Worm (Caenorhabditis elegans) whole organism, early embryonic: ENCODE measurements around the gene wdr-5.3.

Source experiments
- B0310.2 ChIP-seq: sonication (generic microtip); optimal IDR thresholded peaks from 2 replicates; lab custom pipeline; 2016; ENCODE audit warnings: mild to moderate bottlenecking, missing genetic modification characterization, missing compliant biosample characterization
- F13C5.2 ChIP-seq: sonication (generic microtip); optimal IDR thresholded peaks from 2 replicates; lab custom pipeline; 2017; ENCODE audit warnings: mild to moderate bottlenecking, missing genetic modification characterization, inconsistent platforms, missing compliant biosample characterization
- aly-1 ChIP-seq: sonication (generic microtip); optimal IDR thresholded peaks from 2 replicates; lab custom pipeline; 2016; ENCODE audit warnings: missing genetic modification characterization, missing compliant biosample characterization
- ama-1 ChIP-seq: fragments of 150-350 bp; optimal IDR thresholded peaks from 2 replicates; lab custom pipeline; 2014
- ceh-13 ChIP-seq: fragments of 200-800 bp; sonication (Bioruptor generic); optimal IDR thresholded peaks from 2 replicates; lab custom pipeline; 2018; ENCODE audit warnings: mild to moderate bottlenecking, missing genetic modification characterization, missing compliant biosample characterization
- ceh-36 ChIP-seq: sonication (generic microtip); optimal IDR thresholded peaks from 2 replicates; lab custom pipeline; 2016; ENCODE audit warnings: missing genetic modification characterization, inconsistent platforms, missing compliant biosample characterization
- ets-7 ChIP-seq: sonication (generic microtip); optimal IDR thresholded peaks from 2 replicates; lab custom pipeline; 2016; ENCODE audit warnings: missing genotype, missing genetic modification characterization, missing compliant biosample characterization
- flt-1 ChIP-seq: fragments of 200-800 bp; sonication (Bioruptor generic); IDR thresholded peaks from 2 replicates; pipeline ENCODE4 v1.3.6; 2022; ENCODE audit warnings: missing genetic modification characterization, missing compliant biosample characterization
- hmbx-1 ChIP-seq: sonication (generic microtip); optimal IDR thresholded peaks from 2 replicates; lab custom pipeline; 2016; ENCODE audit warnings: mild to moderate bottlenecking, missing genetic modification characterization, missing compliant biosample characterization
- hmg-4 ChIP-seq: fragments of 200-800 bp; sonication (Bioruptor generic); optimal IDR thresholded peaks from 2 replicates; lab custom pipeline; 2018; ENCODE audit warnings: mild to moderate bottlenecking, missing genetic modification characterization, missing compliant biosample characterization
- hnd-1 ChIP-seq: sonication (generic microtip); optimal IDR thresholded peaks from 2 replicates; lab custom pipeline; 2016; ENCODE audit warnings: missing genetic modification characterization, missing compliant biosample characterization
- pes-1 ChIP-seq: fragments of 200-800 bp; sonication (Bioruptor generic); IDR thresholded peaks from 2 replicates; pipeline ENCODE4 v1.3.6; 2022; ENCODE audit warnings: missing genetic modification reagents, missing genetic modification characterization, missing compliant biosample characterization
- scrt-1 ChIP-seq: fragments of 200-800 bp; sonication (Bioruptor generic); IDR thresholded peaks from 2 replicates; pipeline ENCODE4 v1.3.6; 2022; ENCODE audit warnings: missing genetic modification characterization, missing compliant biosample characterization
- sea-1 ChIP-seq: fragments of 200-800 bp; sonication (Bioruptor generic); conservative IDR thresholded peaks from 2 replicates; pipeline ENCODE4 v1.3.6; 2022; ENCODE audit warnings: missing genetic modification characterization, missing compliant biosample characterization
- tbx-11 ChIP-seq: fragments of 200-800 bp; sonication (Bioruptor generic); IDR thresholded peaks from 2 replicates; pipeline ENCODE4 v1.3.6; 2022; ENCODE audit warnings: missing genetic modification characterization, missing compliant biosample characterization
- tbx-37 ChIP-seq: fragments of 200-800 bp; sonication (Bioruptor generic); conservative IDR thresholded peaks from 2 replicates; pipeline ENCODE4 v1.3.6; 2022; ENCODE audit warnings: missing genetic modification reagents, missing genetic modification characterization, missing compliant biosample characterization
- tra-4 ChIP-seq: sonication (generic microtip); optimal IDR thresholded peaks from 2 replicates; lab custom pipeline; 2017; ENCODE audit warnings: missing genetic modification characterization, missing compliant biosample characterization

The wdr-5.3 gene

DNA sequence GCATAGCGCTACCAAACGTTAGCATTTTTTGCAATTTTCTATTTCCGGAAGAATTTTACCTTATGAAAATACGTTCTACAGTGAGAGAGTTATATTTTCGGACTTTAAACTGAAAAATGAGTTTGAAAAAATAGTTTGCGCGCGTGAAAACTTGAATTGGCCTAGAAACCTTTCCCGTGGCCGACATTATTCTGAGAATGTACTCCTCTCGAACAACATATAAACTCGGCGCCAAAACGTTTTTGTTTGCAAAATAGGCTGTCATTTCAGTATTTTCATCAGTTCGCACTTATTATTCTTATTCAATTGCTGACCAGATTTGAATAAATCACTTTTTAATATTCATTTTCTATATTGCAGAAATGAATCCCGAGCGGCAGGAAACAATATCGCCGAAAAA is at the start of gene wdr-5.3, which contains the start of gene mre-11:
TSS of gene wdr-5.3 (plus strand) at position 361 of the 400 bp plus-strand sequence.
TSS of gene mre-11 (minus strand) at position 113 of the 400 bp plus-strand sequence.
- TF ChIP-seq F13C5.2 (no peak), tbx-37 (GFP tag; lab: Robert Waterston, UW) (peak; percentile 27; the same call in 1 of the 2 replicates)

DNA sequence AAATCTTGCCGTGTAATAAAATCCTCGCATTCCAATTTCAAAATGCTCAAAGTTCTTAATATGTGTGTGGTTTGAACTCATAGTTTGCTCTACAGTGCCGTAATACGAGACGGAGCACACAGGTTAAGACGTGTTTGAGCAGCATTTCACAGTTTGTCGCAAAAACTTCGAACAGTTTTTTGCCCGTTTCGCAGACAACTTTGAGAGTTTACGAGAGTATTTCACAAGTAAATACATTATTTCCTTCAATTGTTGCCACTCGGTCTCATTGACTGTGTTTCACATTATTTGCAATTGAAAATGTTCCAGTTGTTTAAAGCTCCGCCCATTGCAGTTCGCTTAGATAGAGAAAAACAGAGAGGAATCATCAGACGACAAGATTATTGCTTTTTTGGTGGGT is 49.3 kb upstream of the wdr-5.3 start, which contains the start of gene F29F11.20:
TSS of gene F29F11.20 (plus strand) at position 301 of the 400 bp plus-strand sequence.
- TF ChIP-seq B0310.2 (tag; lab: Kevin White, UChicago) (no peak), ama-1 (lab: Kevin White, UChicago) (no peak), ceh-36 (no peak), tbx-37 (GFP tag; lab: Robert Waterston, UW) (no peak), hmg-4 (GFP tag; lab: Kevin White, UChicago) (no peak), ceh-13 (GFP tag; lab: Kevin White, UChicago) (no peak), tbx-11 (GFP tag; lab: Robert Waterston, UW) (no peak), aly-1 (tag; lab: Kevin White, UChicago) (no peak)

DNA sequence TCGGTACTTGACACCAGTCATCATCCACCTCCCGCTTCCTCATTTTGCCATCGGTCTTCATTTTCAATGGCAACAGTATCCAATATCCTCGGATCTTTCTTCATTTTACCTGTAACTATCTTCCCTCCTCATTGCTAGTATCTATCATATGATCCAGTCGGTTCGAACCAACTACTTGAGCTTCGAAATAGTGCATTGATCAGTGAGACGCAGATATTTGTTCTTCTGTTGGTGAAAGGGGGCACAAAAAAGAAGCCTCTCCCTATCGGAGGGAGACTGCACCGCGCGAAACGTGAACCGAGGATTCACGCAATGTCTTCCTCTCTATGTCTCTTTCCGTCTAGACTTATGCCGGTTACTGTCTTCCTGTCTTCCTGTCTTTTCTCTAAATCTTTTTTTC is 45.6 kb upstream of the wdr-5.3 start:
- no peak for TF ChIP-seq tra-4 (tag; lab: Kevin White, UChicago)
- no peak for TF ChIP-seq hnd-1 (tag; lab: Kevin White, UChicago)
- TF ChIP-seq sea-1, result no peak
- no peak for TF ChIP-seq ama-1 (lab: Kevin White, UChicago)
- no peak for TF ChIP-seq tbx-37 (GFP tag; lab: Robert Waterston, UW)
- TF ChIP-seq flt-1 (GFP tag; lab: Robert Waterston, UW), result no peak
- TF ChIP-seq tbx-11 (GFP tag; lab: Robert Waterston, UW), result no peak
- no peak for TF ChIP-seq ceh-13 (GFP tag; lab: Kevin White, UChicago)
- TF ChIP-seq ceh-36, result no peak
- no peak for TF ChIP-seq hmg-4 (GFP tag; lab: Kevin White, UChicago)
- TF ChIP-seq scrt-1, result no peak
- TF ChIP-seq hmbx-1 (tag; lab: Kevin White, UChicago), result no peak
- TF ChIP-seq ets-7, result no peak
- TF ChIP-seq B0310.2 (tag; lab: Kevin White, UChicago), result no peak
- no peak for TF ChIP-seq pes-1
- TF ChIP-seq F13C5.2, result no peak
- no peak for TF ChIP-seq aly-1 (tag; lab: Kevin White, UChicago)

DNA sequence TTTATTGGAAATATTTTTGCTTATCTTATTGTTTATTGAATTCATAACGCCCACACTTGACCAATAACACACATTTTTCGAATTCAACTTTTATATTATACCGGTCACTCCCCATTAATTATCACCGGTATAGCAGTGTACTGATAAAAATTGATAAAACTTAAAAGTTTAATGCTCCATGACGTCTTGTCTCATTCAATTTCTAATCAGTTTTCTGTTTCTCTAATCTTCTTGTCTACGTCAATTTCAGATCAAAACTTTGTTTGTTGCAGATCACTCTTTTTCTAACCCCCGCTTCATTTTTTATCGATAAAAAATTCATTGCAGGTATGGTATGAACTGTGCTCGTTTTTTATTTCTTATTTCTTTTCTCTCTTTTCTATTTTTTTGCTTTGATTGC is 43.2 kb upstream of the wdr-5.3 start:
- TF ChIP-seq hmg-4 (GFP tag; lab: Kevin White, UChicago) (no peak), B0310.2 (tag; lab: Kevin White, UChicago) (no peak), hnd-1 (tag; lab: Kevin White, UChicago) (no peak), F13C5.2 (no peak), ceh-13 (GFP tag; lab: Kevin White, UChicago) (no peak)

DNA sequence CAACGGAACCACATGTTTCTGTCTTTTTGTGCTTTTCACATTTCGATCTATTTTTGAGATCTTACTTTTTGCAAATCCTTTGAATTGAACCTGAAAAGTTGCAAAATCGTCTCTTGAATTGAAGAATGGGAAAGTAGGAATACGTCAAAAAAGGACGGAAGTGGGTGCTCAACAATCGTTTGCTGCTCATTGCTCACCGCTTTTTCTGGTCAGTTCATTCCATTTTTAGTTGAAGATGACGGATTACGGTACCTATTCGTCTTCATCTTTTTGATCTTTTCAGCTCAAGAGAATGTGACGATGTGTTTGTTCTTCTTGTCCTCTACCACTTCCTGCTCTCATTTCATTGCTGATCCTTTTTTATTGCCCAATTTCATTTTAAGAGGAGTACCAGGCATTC is 41.7 kb upstream of the wdr-5.3 start, which contains the start of gene C05A2.4:
TSS of gene C05A2.4 (plus strand) at position 301 of the 400 bp plus-strand sequence.
- TF ChIP-seq B0310.2 (tag; lab: Kevin White, UChicago), result no peak

DNA sequence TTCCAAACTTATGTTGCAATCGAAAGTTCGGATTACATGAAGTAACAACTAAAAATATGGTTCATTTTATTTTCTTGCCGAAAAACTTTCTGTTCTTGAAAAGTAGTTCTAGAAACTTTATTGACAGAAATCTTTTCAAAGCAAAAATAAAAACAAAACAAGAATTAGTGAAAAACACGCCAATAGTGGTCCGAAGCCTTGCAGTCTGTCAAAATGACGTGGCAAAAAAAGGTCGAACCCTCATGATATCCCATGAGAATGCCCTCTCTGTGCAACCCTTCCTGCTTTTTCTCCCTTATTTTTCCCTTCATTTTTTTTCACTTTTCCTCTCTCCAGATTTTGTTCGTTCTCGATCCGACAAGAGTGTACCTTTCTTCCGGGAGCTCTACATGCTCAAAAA is 37.8 kb upstream of the wdr-5.3 start:
- no peak for TF ChIP-seq hmbx-1 (tag; lab: Kevin White, UChicago)
- TF ChIP-seq sea-1, result no peak
- TF ChIP-seq tbx-11 (GFP tag; lab: Robert Waterston, UW), result no peak
- no peak for TF ChIP-seq ama-1 (lab: Kevin White, UChicago)
- no peak for TF ChIP-seq pes-1
- TF ChIP-seq ets-7, result no peak
- TF ChIP-seq aly-1 (tag; lab: Kevin White, UChicago), result no peak
- no peak for TF ChIP-seq hmg-4 (GFP tag; lab: Kevin White, UChicago)
- no peak for TF ChIP-seq ceh-36
- TF ChIP-seq scrt-1, result no peak
- no peak for TF ChIP-seq tbx-37 (GFP tag; lab: Robert Waterston, UW)
- no peak for TF ChIP-seq F13C5.2
- no peak for TF ChIP-seq B0310.2 (tag; lab: Kevin White, UChicago)
- TF ChIP-seq flt-1 (GFP tag; lab: Robert Waterston, UW), result no peak
- TF ChIP-seq hnd-1 (tag; lab: Kevin White, UChicago), result no peak
- TF ChIP-seq ceh-13 (GFP tag; lab: Kevin White, UChicago), result no peak
- TF ChIP-seq tra-4 (tag; lab: Kevin White, UChicago), result no peak

DNA sequence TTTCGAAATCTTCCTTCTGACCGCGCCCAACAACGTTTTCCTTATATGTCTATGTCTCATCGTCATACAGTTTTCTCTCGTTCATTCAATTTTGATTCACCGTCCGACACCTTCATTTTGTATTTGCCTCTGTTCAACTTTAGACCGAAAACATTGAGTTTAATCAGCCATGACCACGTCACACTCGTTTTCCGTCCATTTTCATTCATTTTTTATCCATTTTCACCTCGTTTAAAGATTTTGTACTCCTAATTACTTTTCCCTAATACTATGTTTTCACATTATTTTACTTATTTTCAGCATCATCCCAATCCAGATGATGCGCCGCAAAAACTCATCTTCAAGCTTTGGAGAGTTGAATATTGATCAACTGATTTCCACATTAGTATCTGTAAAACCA is 34.7 kb upstream of the wdr-5.3 start, which contains the start of gene pph-1:
TSS of gene pph-1 (plus strand) at position 301 of the 400 bp plus-strand sequence.
- TF ChIP-seq B0310.2 (tag; lab: Kevin White, UChicago), result no peak
- no peak for TF ChIP-seq flt-1 (GFP tag; lab: Robert Waterston, UW)
- no peak for TF ChIP-seq ceh-13 (GFP tag; lab: Kevin White, UChicago)
- no peak for TF ChIP-seq ama-1 (lab: Kevin White, UChicago)
- TF ChIP-seq ets-7, result no peak
- no peak for TF ChIP-seq pes-1
- TF ChIP-seq ceh-36, result no peak
- TF ChIP-seq hmg-4 (GFP tag; lab: Kevin White, UChicago), result no peak
- no peak for TF ChIP-seq tra-4 (tag; lab: Kevin White, UChicago)
- TF ChIP-seq tbx-11 (GFP tag; lab: Robert Waterston, UW), result no peak
- no peak for TF ChIP-seq hmbx-1 (tag; lab: Kevin White, UChicago)
- TF ChIP-seq tbx-37 (GFP tag; lab: Robert Waterston, UW), result no peak
- TF ChIP-seq sea-1, result no peak

DNA sequence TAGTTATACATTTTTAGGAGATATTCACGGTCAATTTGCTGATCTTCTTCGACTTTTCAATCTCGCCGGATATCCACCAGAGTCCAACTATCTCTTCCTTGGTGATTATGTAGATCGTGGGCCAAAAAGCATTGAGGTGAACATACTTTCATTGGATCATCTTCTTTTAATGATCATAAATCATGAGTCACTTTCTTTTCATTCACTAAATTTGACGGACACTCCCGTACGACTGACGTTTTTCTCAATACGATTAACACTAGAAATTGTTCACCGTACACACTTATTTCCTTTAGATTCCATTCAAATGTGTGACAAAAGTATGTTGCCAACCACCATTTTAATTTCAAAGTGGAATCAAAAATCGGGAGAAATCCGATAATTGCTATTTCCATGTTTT is 34.0 kb upstream of the wdr-5.3 start:
- TF ChIP-seq flt-1 (GFP tag; lab: Robert Waterston, UW) (no peak), tbx-37 (GFP tag; lab: Robert Waterston, UW) (no peak), hmg-4 (GFP tag; lab: Kevin White, UChicago) (no peak), aly-1 (tag; lab: Kevin White, UChicago) (no peak), pes-1 (no peak), B0310.2 (tag; lab: Kevin White, UChicago) (no peak), tra-4 (tag; lab: Kevin White, UChicago) (no peak), ceh-13 (GFP tag; lab: Kevin White, UChicago) (no peak), hnd-1 (tag; lab: Kevin White, UChicago) (no peak), sea-1 (no peak), ets-7 (no peak), tbx-11 (GFP tag; lab: Robert Waterston, UW) (no peak), ceh-36 (no peak), F13C5.2 (no peak), hmbx-1 (tag; lab: Kevin White, UChicago) (no peak), ama-1 (lab: Kevin White, UChicago) (no peak)
